Worm (Caenorhabditis elegans) whole organism, young adult: Measurements from ENCODE around the gene C45B2.8.

Experiments used
- nhr-80 ChIP-seq: sonication (generic microtip); optimal IDR thresholded peaks from 2 replicates; lab custom pipeline; 2016; ENCODE audit warnings: missing genetic modification characterization, missing compliant biosample characterization
- pha-4 ChIP-seq: fragments of 150-350 bp; sonication (generic microtip); optimal IDR thresholded peaks from 2 replicates; lab custom pipeline; 2014; ENCODE audit warnings: missing biosample characterization, missing genetic modification reagents, missing genetic modification characterization

ce11 chrX:6048508-6048907 lies 39.3 kb upstream of the C45B2.8 start, which contains the start of gene pak-1:
- no peak for TF ChIP-seq pha-4
- no peak for TF ChIP-seq nhr-80
